Fruit fly (Drosophila melanogaster) whole organism: ENCODE results near the gene CG7694.

Experiments used
- EcR ChIP-seq, 2 experiments: fragments of >200 bp; optimal IDR thresholded peaks; 2 replicates each; lab custom pipeline; 2017; ENCODE audit warnings: missing biosample characterization in 2 of 2, missing genetic modification characterization in 2 of 2, missing genetic modification reagents in 2 of 2
- psq ChIP-seq: fragments of >200 bp; optimal IDR thresholded peaks from 2 replicates; lab custom pipeline; 2017
- usp ChIP-seq: fragments of >200 bp; optimal IDR thresholded peaks from 2 replicates; lab custom pipeline; 2017; ENCODE audit warnings: missing biosample characterization, missing genetic modification characterization, mixed read lengths

DNA sequence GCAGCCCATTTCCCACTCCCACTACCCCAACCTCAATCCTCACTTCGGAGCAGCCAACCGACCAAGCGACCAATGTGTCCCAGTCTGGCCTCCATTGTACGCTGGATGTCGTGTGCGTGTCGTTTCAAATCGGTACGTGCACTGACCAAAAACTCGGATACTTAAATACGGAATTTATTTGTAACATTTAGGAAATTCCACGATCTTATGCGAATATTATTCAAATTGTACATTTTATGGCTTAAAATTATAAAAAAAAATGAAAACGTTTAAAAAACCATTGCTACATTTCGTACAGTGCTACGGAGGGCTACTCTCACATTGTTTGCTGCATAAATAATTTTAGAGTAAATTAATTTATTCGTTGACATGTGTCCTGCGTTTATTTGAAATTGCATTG is 51.6 kb downstream of the CG7694 start:
- TF ChIP-seq psq (lab: Kevin White, UChicago) (no peak), usp (no peak), EcR (GFP tag; optimal IDR thresholded peaks at IDR 0.05; lab: Kevin White, UChicago) (no peak)
